Worm (Caenorhabditis elegans): ENCODE data around the gene Y10G11A.1.

DNA sequence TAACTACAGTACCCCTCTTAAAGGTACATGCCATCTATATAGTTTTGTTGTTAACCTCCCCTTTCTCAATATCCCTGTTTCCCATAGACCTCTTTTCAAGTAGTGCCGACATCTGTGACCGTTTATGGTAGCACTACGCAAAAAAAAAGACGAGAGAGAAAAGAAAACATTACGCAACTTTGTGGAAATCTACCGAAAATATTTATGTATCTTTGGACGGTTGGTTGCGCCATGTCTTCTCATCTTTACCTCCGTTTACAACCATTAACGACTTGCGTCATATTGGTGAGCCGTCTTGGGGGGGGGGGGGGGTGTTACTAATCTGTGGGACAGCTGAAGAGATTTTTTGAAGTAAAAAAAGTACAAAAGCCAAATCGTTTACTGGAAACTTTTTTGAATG lies 33.0 kb upstream of the Y10G11A.1 start:
- TF ChIP-seq him-1 (tag; optimal IDR thresholded peaks at IDR 0.05) (no peak), W03F9.2 (tag; optimal IDR thresholded peaks at IDR 0.05) (no peak)
